Worm (Caenorhabditis elegans) whole organism, mixed stage, embryonic: ENCODE results near the gene cdh-9.
A peak's percentile ranks its signal among the peaks of the same experiment; 100 is the strongest.

Source experiments
- blmp-1 ChIP-seq: fragments of 150-350 bp; optimal IDR thresholded peaks from 2 replicates; lab custom pipeline; 2014; ENCODE audit warnings: missing biosample characterization, missing genetic modification characterization
- ces-1 ChIP-seq: fragments of 150-350 bp; optimal IDR thresholded peaks from 2 replicates; lab custom pipeline; 2014; ENCODE audit warnings: missing biosample characterization, missing genetic modification reagents, missing genetic modification characterization
- drap-1 ChIP-seq: fragments of 200-800 bp; sonication (Bioruptor generic); optimal IDR thresholded peaks from 3 replicates; lab custom pipeline; 2018; ENCODE audit warnings: mild to moderate bottlenecking, missing genetic modification characterization, missing compliant biosample characterization
- elt-1 ChIP-seq: sonication (generic microtip); optimal IDR thresholded peaks from 2 replicates; lab custom pipeline; 2017; ENCODE audit warnings: missing genetic modification characterization, mild to moderate bottlenecking, missing compliant biosample characterization, antibody characterized with exemption, moderate library complexity, borderline replicate concordance; ENCODE audit not compliant: insufficient read depth
- elt-3 ChIP-seq: fragments of 150-350 bp; optimal IDR thresholded peaks from 2 replicates; lab custom pipeline; 2014; ENCODE audit warnings: missing biosample characterization, missing genetic modification characterization
- lin-13 ChIP-seq: fragments of 150-350 bp; optimal IDR thresholded peaks from 2 replicates; lab custom pipeline; 2014; ENCODE audit warnings: missing biosample characterization, missing genetic modification characterization
- nhr-28 ChIP-seq: fragments of 150-350 bp; optimal IDR thresholded peaks from 2 replicates; lab custom pipeline; 2014; ENCODE audit warnings: missing biosample characterization, missing genetic modification characterization
- pha-4 ChIP-seq: fragments of 150-350 bp; optimal IDR thresholded peaks from 2 replicates; lab custom pipeline; 2018; ENCODE audit warnings: missing biosample characterization, missing genetic modification reagents, missing genetic modification characterization
- snpc-4 ChIP-seq: fragments of 150-350 bp; optimal IDR thresholded peaks from 2 replicates; lab custom pipeline; 2014; ENCODE audit warnings: missing biosample characterization, missing genetic modification characterization
- unc-39 ChIP-seq: fragments of 150-350 bp; optimal IDR thresholded peaks from 2 replicates; lab custom pipeline; 2014; ENCODE audit warnings: missing biosample characterization, missing genetic modification characterization
- unc-62 ChIP-seq: fragments of 150-350 bp; optimal IDR thresholded peaks from 2 replicates; lab custom pipeline; 2014; ENCODE audit warnings: missing biosample characterization, missing genetic modification reagents, missing genetic modification characterization
- ztf-11 ChIP-seq: fragments of 150-350 bp; optimal IDR thresholded peaks from 2 replicates; lab custom pipeline; 2014; ENCODE audit warnings: missing biosample characterization, missing genetic modification characterization

ce11 chrX:16634708-16635107, 39.7 kb downstream of the cdh-9 start:
- TF ChIP-seq unc-62 (GFP tag; lab: Kevin White, UChicago) (peak; percentile 57), pha-4 (tag; lab: Kevin White, UChicago) (peak; percentile 77), ces-1 (GFP tag; lab: Kevin White, UChicago) (peak; percentile 66), drap-1 (GFP tag; lab: Kevin White, UChicago) (peak; percentile 96), unc-39 (tag; lab: Kevin White, UChicago) (peak; percentile 72), ztf-11 (tag; lab: Kevin White, UChicago) (peak; percentile 40), elt-3 (peak; percentile 67), lin-13 (peak; percentile 82), blmp-1 (tag; lab: Kevin White, UChicago) (peak; percentile 39), elt-1 (no peak), snpc-4 (tag; lab: Kevin White, UChicago) (no peak), nhr-28 (tag; lab: Kevin White, UChicago) (peak; percentile 71)
